Fruit fly (Drosophila melanogaster) whole organism, embryonic: ENCODE measurements around the gene Mkp3.

Experiments
- Ada2b ChIP-seq: fragments of 200-800 bp; sonication (Bioruptor generic); IDR thresholded peaks from 2 replicates; pipeline ENCODE4 v1.3.6; 2022; ENCODE audit warnings: missing biosample characterization, missing genetic modification characterization
- Aef1 ChIP-seq: fragments of 200-800 bp; sonication (Bioruptor generic); IDR thresholded peaks from 3 replicates; pipeline ENCODE4 v1.3.6; 2022; ENCODE audit warnings: missing biosample characterization, missing genetic modification characterization
- Awh ChIP-seq: fragments of 200-800 bp; sonication (Bioruptor generic); IDR thresholded peaks from 2 replicates; pipeline ENCODE4, ENCODE4 v1.3.6; 2022; ENCODE audit warnings: missing biosample characterization, missing genetic modification characterization
- CG10209 ChIP-seq: fragments of 200-800 bp; sonication (Bioruptor generic); optimal IDR thresholded peaks from 3 replicates; lab custom pipeline; 2017; ENCODE audit warnings: missing biosample characterization, mild to moderate bottlenecking, missing genetic modification characterization, missing genetic modification reagents
- CG10267 ChIP-seq: fragments of 200-800 bp; sonication (Bioruptor generic); optimal IDR thresholded peaks from 2 replicates; lab custom pipeline; 2018; ENCODE audit warnings: missing biosample characterization, mild to moderate bottlenecking, missing genetic modification characterization, moderate library complexity
- CG10462 ChIP-seq: fragments of 200-800 bp; sonication (Bioruptor generic); optimal IDR thresholded peaks from 2 replicates; lab custom pipeline; 2016; ENCODE audit warnings: missing biosample characterization, missing genetic modification characterization
- CG10565 ChIP-seq: fragments of 200-800 bp; sonication (Bioruptor generic); optimal IDR thresholded peaks from 3 replicates; lab custom pipeline; 2016; ENCODE audit warnings: missing biosample characterization, mild to moderate bottlenecking, missing genetic modification characterization
- CG10654 ChIP-seq: fragments of 200-800 bp; sonication (Bioruptor generic); optimal IDR thresholded peaks from 2 replicates; lab custom pipeline; 2016; ENCODE audit warnings: missing biosample characterization, missing genetic modification characterization
- CG10959 ChIP-seq: fragments of 200-800 bp; sonication (Bioruptor generic); IDR thresholded peaks from 2 replicates; pipeline ENCODE4 v1.3.6; 2022; ENCODE audit warnings: missing biosample characterization, missing genetic modification characterization
- CG10979 ChIP-seq: fragments of 200-800 bp; sonication (Bioruptor generic); optimal IDR thresholded peaks from 2 replicates; lab custom pipeline; 2018; ENCODE audit warnings: missing biosample characterization, mild to moderate bottlenecking, missing genetic modification characterization, moderate library complexity
- CG11723 ChIP-seq: fragments of 200-800 bp; sonication (Bioruptor generic); optimal IDR thresholded peaks from 2 replicates; lab custom pipeline; 2017; ENCODE audit warnings: missing biosample characterization, mild to moderate bottlenecking, missing genetic modification characterization
- CG12104 ChIP-seq: fragments of 200-800 bp; sonication (Bioruptor generic); optimal IDR thresholded peaks from 3 replicates; lab custom pipeline; 2016; ENCODE audit warnings: missing biosample characterization, missing genetic modification characterization
- CG12155 ChIP-seq: fragments of 200-800 bp; sonication (Bioruptor generic); optimal IDR thresholded peaks from 3 replicates; lab custom pipeline; 2016; ENCODE audit warnings: missing biosample characterization, missing genetic modification characterization
- CG12769 ChIP-seq: fragments of 200-800 bp; sonication (Bioruptor generic); optimal IDR thresholded peaks from 2 replicates; lab custom pipeline; 2019; ENCODE audit warnings: missing biosample characterization, mild to moderate bottlenecking, missing genetic modification characterization, moderate library complexity
- CG14710 ChIP-seq: fragments of 200-800 bp; sonication (Bioruptor generic); optimal IDR thresholded peaks from 3 replicates; lab custom pipeline; 2019; ENCODE audit warnings: missing biosample characterization, mild to moderate bottlenecking, missing genetic modification characterization, moderate library complexity
- CG15269 ChIP-seq: fragments of 200-800 bp; sonication (Bioruptor generic); optimal IDR thresholded peaks from 2 replicates; lab custom pipeline; 2018; ENCODE audit warnings: missing biosample characterization, mild to moderate bottlenecking, missing genetic modification characterization, moderate library complexity
- CG17361 ChIP-seq: fragments of 200-800 bp; sonication (Bioruptor generic); IDR thresholded peaks from 3 replicates; pipeline ENCODE4 v1.3.6; 2022; ENCODE audit warnings: missing biosample characterization, missing genetic modification characterization
- CG17829 ChIP-seq: fragments of 200-800 bp; optimal IDR thresholded peaks from 2 replicates; lab custom pipeline; 2019; ENCODE audit warnings: missing biosample characterization, mild to moderate bottlenecking, missing genetic modification characterization, moderate library complexity
- CG31441 ChIP-seq: fragments of 200-800 bp; sonication (Bioruptor generic); IDR thresholded peaks from 2 replicates; pipeline ENCODE4 v1.3.6; 2022; ENCODE audit warnings: missing biosample characterization, missing genetic modification characterization
- CG5180 ChIP-seq: fragments of 200-800 bp; sonication (Bioruptor generic); optimal IDR thresholded peaks from 3 replicates; lab custom pipeline; 2017; ENCODE audit warnings: missing biosample characterization, missing genetic modification characterization, mild to moderate bottlenecking, moderate library complexity, missing genetic modification reagents
- CG5245 ChIP-seq: fragments of 200-800 bp; sonication (Bioruptor generic); optimal IDR thresholded peaks from 3 replicates; lab custom pipeline; 2016; ENCODE audit warnings: missing biosample characterization, missing genetic modification characterization
- CG6791 ChIP-seq: fragments of 200-800 bp; sonication (Bioruptor generic); IDR thresholded peaks from 3 replicates; pipeline ENCODE4 v1.3.6; 2022; ENCODE audit warnings: missing biosample characterization, missing genetic modification characterization; ENCODE audit not compliant: partially characterized antibody
- CG9727 ChIP-seq: fragments of 200-800 bp; sonication (Bioruptor generic); optimal IDR thresholded peaks from 3 replicates; lab custom pipeline; 2017; ENCODE audit warnings: missing biosample characterization, mild to moderate bottlenecking, missing genetic modification characterization
- CoRest ChIP-seq: fragments of 200-800 bp; sonication (Bioruptor generic); optimal IDR thresholded peaks from 3 replicates; lab custom pipeline; 2018; ENCODE audit warnings: missing biosample characterization, mild to moderate bottlenecking, missing genetic modification characterization, moderate library complexity
- Doc2 ChIP-seq: fragments of 200-800 bp; sonication (Bioruptor generic); IDR thresholded peaks from 2 replicates; pipeline ENCODE4 v1.3.6; 2022; ENCODE audit warnings: missing biosample characterization, missing genetic modification characterization
- Fer1 ChIP-seq: fragments of 200-800 bp; sonication (Bioruptor generic); optimal IDR thresholded peaks from 2 replicates; lab custom pipeline; 2017; ENCODE audit warnings: missing biosample characterization, mild to moderate bottlenecking, missing genetic modification characterization
- PHDP ChIP-seq: fragments of 200-800 bp; sonication (Bioruptor generic); optimal IDR thresholded peaks from 3 replicates; lab custom pipeline; 2018; ENCODE audit warnings: missing biosample characterization, mild to moderate bottlenecking, missing genetic modification characterization, moderate library complexity
- Ssrp ChIP-seq: fragments of 200-800 bp; sonication (Bioruptor generic); optimal IDR thresholded peaks from 2 replicates; lab custom pipeline; 2018; ENCODE audit warnings: missing biosample characterization, mild to moderate bottlenecking, missing genetic modification characterization, moderate library complexity
- Vsx1 ChIP-seq: fragments of 200-800 bp; sonication (Bioruptor generic); optimal IDR thresholded peaks from 2 replicates; lab custom pipeline; 2017; ENCODE audit warnings: missing biosample characterization, mild to moderate bottlenecking, missing genetic modification characterization, missing genetic modification reagents
- ase ChIP-seq: fragments of 200-800 bp; sonication (Bioruptor generic); IDR thresholded peaks from 3 replicates; pipeline ENCODE4 v1.3.6; 2022; ENCODE audit warnings: missing biosample characterization, missing genetic modification characterization
- bbx ChIP-seq: fragments of 200-800 bp; sonication (Bioruptor generic); IDR thresholded peaks from 2 replicates; pipeline ENCODE4 v1.3.6; 2022; ENCODE audit warnings: missing biosample characterization, missing genetic modification characterization; ENCODE audit not compliant: partially characterized antibody
- chif ChIP-seq, 2 experiments: fragments of 200-800 bp; sonication (Bioruptor generic); optimal IDR thresholded peaks; 3 replicates each; lab custom pipeline; 2016; ENCODE audit warnings: missing biosample characterization in 2 of 2, missing genetic modification characterization in 2 of 2
- esg ChIP-seq: fragments of 200-800 bp; sonication (Bioruptor generic); conservative IDR thresholded peaks from 2 replicates; pipeline ENCODE4 v1.3.6; 2022; ENCODE audit warnings: missing biosample characterization, missing genetic modification characterization
- fd96Cb ChIP-seq: fragments of 200-800 bp; sonication (Bioruptor generic); optimal IDR thresholded peaks from 2 replicates; lab custom pipeline; 2018; ENCODE audit warnings: missing biosample characterization, mild to moderate bottlenecking, missing genetic modification characterization, moderate library complexity
- fru ChIP-seq: fragments of >200 bp; optimal IDR thresholded peaks from 2 replicates; lab custom pipeline; 2017
- gem ChIP-seq: fragments of 200-800 bp; sonication (Bioruptor generic); optimal IDR thresholded peaks from 2 replicates; lab custom pipeline; 2019; ENCODE audit warnings: missing biosample characterization, mild to moderate bottlenecking, missing genetic modification characterization, moderate library complexity
- gfzf ChIP-seq: fragments of 200-800 bp; sonication (Bioruptor generic); optimal IDR thresholded peaks from 2 replicates; lab custom pipeline; 2016; ENCODE audit warnings: missing biosample characterization, mild to moderate bottlenecking, missing genetic modification characterization, moderate library complexity
- gsb-n ChIP-seq: fragments of 200-800 bp; sonication (Bioruptor generic); optimal IDR thresholded peaks from 3 replicates; lab custom pipeline; 2018; ENCODE audit warnings: missing biosample characterization, mild to moderate bottlenecking, missing genetic modification characterization
- lbe ChIP-seq: fragments of 200-800 bp; sonication (Bioruptor generic); optimal IDR thresholded peaks from 2 replicates; lab custom pipeline; 2016; ENCODE audit warnings: missing biosample characterization, mild to moderate bottlenecking, missing genetic modification characterization
- lola ChIP-seq, 3 experiments: fragments of >200 bp in 2 of 3; fragments of 200-800 bp in 1 of 3; sonication (Bioruptor generic) in 1 of 3; optimal IDR thresholded peaks; 2 replicates each; lab custom pipeline; 2017 to 2019; ENCODE audit warnings: missing biosample characterization in 3 of 3, missing genetic modification characterization in 3 of 3, mild to moderate bottlenecking in 1 of 3, moderate library complexity in 1 of 3
- lov ChIP-seq, 2 experiments: fragments of 200-800 bp in 1 of 2; fragments of >200 bp in 1 of 2; sonication (Bioruptor generic) in 1 of 2; IDR thresholded peaks in 1 of 2; optimal IDR thresholded peaks in 1 of 2; 2 replicates in 1 of 2; 3 replicates in 1 of 2; pipeline versions ENCODE4 v1.3.6 to Lab custom; 2017 to 2022; ENCODE audit warnings: missing biosample characterization in 1 of 2, missing genetic modification characterization in 1 of 2
- org-1 ChIP-seq: fragments of 200-800 bp; sonication (Bioruptor generic); optimal IDR thresholded peaks from 2 replicates; lab custom pipeline; 2017; ENCODE audit warnings: missing biosample characterization, missing genetic modification characterization
- phol ChIP-seq: fragments of 200-800 bp; sonication (Bioruptor generic); optimal IDR thresholded peaks from 3 replicates; lab custom pipeline; 2018; ENCODE audit warnings: missing biosample characterization, mild to moderate bottlenecking, missing genetic modification characterization, moderate library complexity
- sd ChIP-seq: fragments of 200-800 bp; sonication (Bioruptor generic); optimal IDR thresholded peaks from 3 replicates; lab custom pipeline; 2018; ENCODE audit warnings: missing biosample characterization, mild to moderate bottlenecking, missing genetic modification characterization, moderate library complexity
- sisA ChIP-seq: fragments of 200-800 bp; sonication (Bioruptor generic); IDR thresholded peaks from 2 replicates; pipeline ENCODE4 v1.3.6; 2022; ENCODE audit warnings: missing biosample characterization, missing genetic modification characterization
- sqz ChIP-seq: fragments of 200-800 bp; sonication (Bioruptor generic); optimal IDR thresholded peaks from 3 replicates; lab custom pipeline; 2018; ENCODE audit warnings: missing biosample characterization, mild to moderate bottlenecking, missing genetic modification characterization
- tap ChIP-seq: fragments of 200-800 bp; optimal IDR thresholded peaks from 3 replicates; lab custom pipeline; 2019; ENCODE audit warnings: missing biosample characterization, mild to moderate bottlenecking, missing genetic modification characterization, moderate library complexity
- toy ChIP-seq: fragments of 200-800 bp; sonication (Bioruptor generic); IDR thresholded peaks from 2 replicates; pipeline ENCODE4 v1.3.6; 2022; ENCODE audit warnings: missing biosample characterization, missing genetic modification characterization

Mkp3 gene

dm6 chr3L:19041665-19042385 is 44.4 kb downstream of the Mkp3 start (continued):
- TF ChIP-seq gsb-n = peak; percentile 42
- no peak for TF ChIP-seq CG12104 (GFP tag; lab: Kevin White, UChicago)
- TF ChIP-seq CG5245 = no peak
- peak; percentile 16 for TF ChIP-seq CG9727 (GFP tag; lab: Kevin White, UChicago)
- peak; percentile 38 for TF ChIP-seq phol (tag; lab: Kevin White, UChicago)
- TF ChIP-seq sqz (GFP tag; lab: Kevin White, UChicago) = no peak
- TF ChIP-seq lbe = peak; percentile 38
- TF ChIP-seq CG10959 (GFP tag; lab: Robert Waterston, UW) = no peak
- TF ChIP-seq gfzf (GFP tag; lab: Kevin White, UChicago) = no peak
- no peak for TF ChIP-seq ase (GFP tag; lab: Robert Waterston, UW)
- TF ChIP-seq Vsx1 (GFP tag; lab: Kevin White, UChicago) = no peak
- peak; percentile 23 for TF ChIP-seq PHDP (tag; lab: Kevin White, UChicago)
- peak; percentile 13 for TF ChIP-seq CG17829 (tag; lab: Kevin White, UChicago)
- TF ChIP-seq Ada2b = 0 out of 2 replicates have a peak, but pooled peaks have one; percentile 17
- peak; percentile 67; the same call in 2 of the 3 replicates for TF ChIP-seq CG17361 (GFP tag; lab: Robert Waterston, UW)
- peak; percentile 26 for TF ChIP-seq CG12769
- no peak for TF ChIP-seq esg (GFP tag; lab: Robert Waterston, UW)
- no peak for TF ChIP-seq lov (optimal IDR thresholded peaks at IDR 0.05; lab: Kevin White, UChicago)
- TF ChIP-seq lov (GFP tag; IDR thresholded peaks at IDR 0.05; lab: Robert Waterston, UW) = 0 out of 3 replicates have a peak, but pooled peaks have one; percentile 43
- no peak for TF ChIP-seq chif (GFP tag; optimal IDR thresholded peaks at IDR 0.05; lab: Kevin White, UChicago)
- TF ChIP-seq Ssrp (tag; lab: Kevin White, UChicago) = peak; percentile 35
- peak; percentile 35 for TF ChIP-seq CoRest (tag; lab: Kevin White, UChicago)
- TF ChIP-seq CG5180 (GFP tag; lab: Kevin White, UChicago) = peak; percentile 75
- TF ChIP-seq org-1 (GFP tag; lab: Kevin White, UChicago) = no peak
- TF ChIP-seq Fer1 = peak; percentile 17
- TF ChIP-seq Awh = peak; percentile 26; the same call in 1 of the 2 replicates
- TF ChIP-seq Aef1 (GFP tag; lab: Robert Waterston, UW) = no peak
- TF ChIP-seq Doc2 (GFP tag; lab: Robert Waterston, UW) = no peak
- peak; percentile 1 for TF ChIP-seq tap
- peak; percentile 28 for TF ChIP-seq fd96Cb (tag; lab: Kevin White, UChicago)
- TF ChIP-seq CG10979 (tag; lab: Kevin White, UChicago) = peak; percentile 48
- peak; percentile 16 for TF ChIP-seq CG14710 (tag; lab: Kevin White, UChicago)
- no peak for TF ChIP-seq fru
- 0 out of 3 replicates have a peak, but pooled peaks have one; percentile 24 for TF ChIP-seq CG6791 (GFP tag; lab: Robert Waterston, UW)
- TF ChIP-seq lola (GFP tag; optimal IDR thresholded peaks at IDR 0.05; lab: Kevin White, UChicago) = peak in 1 of 3 experiments; percentile 19
- peak; percentile 86 for TF ChIP-seq sd (tag; lab: Kevin White, UChicago)
- TF ChIP-seq CG11723 = peak; percentile 8
- no peak for TF ChIP-seq CG10462 (GFP tag; lab: Kevin White, UChicago)
- TF ChIP-seq CG12155 (GFP tag; lab: Kevin White, UChicago) = peak; percentile 18
- TF ChIP-seq CG31441 (GFP tag; lab: Robert Waterston, UW) = peak; percentile 61; the same call in 1 of the 2 replicates
- TF ChIP-seq CG10565 (GFP tag; lab: Kevin White, UChicago) = no peak
- TF ChIP-seq CG15269 = peak; percentile 17
- TF ChIP-seq CG10267 = peak; percentile 7
- TF ChIP-seq CG10209 (GFP tag; lab: Kevin White, UChicago) = peak; percentile 67
- peak; percentile 66 for TF ChIP-seq gem (tag; lab: Kevin White, UChicago)
- TF ChIP-seq CG10654 (GFP tag; lab: Kevin White, UChicago) = no peak
- TF ChIP-seq bbx (GFP tag; lab: Robert Waterston, UW) = peak; percentile 29; the same call in 1 of the 2 replicates
- TF ChIP-seq toy (GFP tag; lab: Robert Waterston, UW) = no peak
- TF ChIP-seq sisA (GFP tag; lab: Robert Waterston, UW) = peak; percentile 18; the same call in 1 of the 2 replicates
